Comparison of ENCODE assay signal across 1 fruit fly cellular context in genomic region chr3R:27922673-27923175, dm6.
A peak's percentile ranks its signal among the peaks of the same experiment; 100 is the strongest.
TF ChIP-seq lines count a peak whose summit lies in the region.

TSS of gene RpL4 (plus strand) at chr3R:27922821.

TF ChIP-seq in whole organism, embryonic, 481 proteins besides CTCF, POLR2A, EP300 and RAD21 (continued from another document):
- TF ChIP-seq row (GFP tag; IDR thresholded peaks at IDR 0.05; lab: Robert Waterston, UW): peak; percentile 73
- peak; percentile 79 for TF ChIP-seq Mad (GFP tag; optimal IDR thresholded peaks at IDR 0.05; lab: Kevin White, UChicago)
- peak; percentile 88 for TF ChIP-seq Sry-β (GFP tag; optimal IDR thresholded peaks at IDR 0.05; lab: Kevin White, UChicago)
- peak; percentile 93 for TF ChIP-seq Meics (GFP tag; optimal IDR thresholded peaks at IDR 0.05; lab: Kevin White, UChicago)
- peak; percentile 60 for TF ChIP-seq CG8359 (GFP tag; optimal IDR thresholded peaks at IDR 0.05; lab: Kevin White, UChicago; ENCODE audit: borderline replicate concordance)
- TF ChIP-seq Jarid2 (GFP tag; optimal IDR thresholded peaks at IDR 0.05; lab: Kevin White, UChicago): peak; percentile 50
- peak; percentile 67 for TF ChIP-seq CG7556 (GFP tag; optimal IDR thresholded peaks at IDR 0.05; lab: Kevin White, UChicago)
- peak; percentile 35 for TF ChIP-seq slou (GFP tag; optimal IDR thresholded peaks at IDR 0.05; lab: Kevin White, UChicago)
- no peak for TF ChIP-seq CG2199 (GFP tag; IDR thresholded peaks at IDR 0.05; lab: Robert Waterston, UW)
- peak; percentile 33 for TF ChIP-seq run (tag; optimal IDR thresholded peaks at IDR 0.05; lab: Kevin White, UChicago)
- TF ChIP-seq caup (GFP tag; optimal IDR thresholded peaks at IDR 0.05; lab: Kevin White, UChicago; ENCODE audit: severe bottlenecking): peak; percentile 96
- 0 out of 3 replicates have a peak, but pooled peaks have one; percentile 42 for TF ChIP-seq mld (GFP tag; IDR thresholded peaks at IDR 0.05; lab: Robert Waterston, UW; ENCODE audit: partially characterized antibody)
- TF ChIP-seq CG14860 (GFP tag; IDR thresholded peaks at IDR 0.05; lab: Robert Waterston, UW; ENCODE audit: partially characterized antibody): no peak
- TF ChIP-seq nerfin-1 (tag; optimal IDR thresholded peaks at IDR 0.05; lab: Kevin White, UChicago): peak; percentile 67
- peak; percentile 78 for TF ChIP-seq CG4424 (GFP tag; optimal IDR thresholded peaks at IDR 0.05; lab: Kevin White, UChicago)
- TF ChIP-seq CG12155 (GFP tag; optimal IDR thresholded peaks at IDR 0.05; lab: Kevin White, UChicago): peak; percentile 51
- TF ChIP-seq hth (optimal IDR thresholded peaks at IDR 0.05; lab: Kevin White, UChicago): no peak
- peak; percentile 70 for TF ChIP-seq Oli (tag; optimal IDR thresholded peaks at IDR 0.05; lab: Kevin White, UChicago)
- TF ChIP-seq CG12104 (GFP tag; optimal IDR thresholded peaks at IDR 0.05; lab: Kevin White, UChicago): peak; percentile 85
- TF ChIP-seq ato (GFP tag; IDR thresholded peaks at IDR 0.05; lab: Robert Waterston, UW; ENCODE audit: partially characterized antibody): no peak
- peak; percentile 94 for TF ChIP-seq dm (GFP tag; optimal IDR thresholded peaks at IDR 0.05; lab: Kevin White, UChicago)
- peak; percentile 81 for TF ChIP-seq CG18011 (GFP tag; optimal IDR thresholded peaks at IDR 0.05; lab: Kevin White, UChicago)
- TF ChIP-seq Hand (GFP tag; optimal IDR thresholded peaks at IDR 0.05; lab: Kevin White, UChicago): peak; percentile 80
- TF ChIP-seq tap (tag; optimal IDR thresholded peaks at IDR 0.05; lab: Kevin White, UChicago): no peak
- peak; percentile 57 for TF ChIP-seq CG10979 (tag; optimal IDR thresholded peaks at IDR 0.05; lab: Kevin White, UChicago)
- TF ChIP-seq Camta (GFP tag; optimal IDR thresholded peaks at IDR 0.05; lab: Kevin White, UChicago): peak; percentile 89
- TF ChIP-seq CG14965 (GFP tag; optimal IDR thresholded peaks at IDR 0.05; lab: Kevin White, UChicago; ENCODE audit: borderline replicate concordance): no peak
- no peak for TF ChIP-seq z (GFP tag; IDR thresholded peaks at IDR 0.05; lab: Robert Waterston, UW)
- TF ChIP-seq dmrt11E (tag; optimal IDR thresholded peaks at IDR 0.05; lab: Kevin White, UChicago): peak; percentile 79
- TF ChIP-seq croc (GFP tag; conservative IDR thresholded peaks at IDR 0.05; lab: Robert Waterston, UW): no peak
- peak; percentile 71 for TF ChIP-seq CG17802 (tag; optimal IDR thresholded peaks at IDR 0.05; lab: Kevin White, UChicago)
- peak; percentile 85 for TF ChIP-seq CG3407 (GFP tag; optimal IDR thresholded peaks at IDR 0.05; lab: Kevin White, UChicago)
- TF ChIP-seq MESR4 (GFP tag; optimal IDR thresholded peaks at IDR 0.05; lab: Kevin White, UChicago): peak; percentile 99
- peak; percentile 72 for TF ChIP-seq Bteb2 (GFP tag; optimal IDR thresholded peaks at IDR 0.05; lab: Kevin White, UChicago)
- TF ChIP-seq h (optimal IDR thresholded peaks at IDR 0.05; lab: Kevin White, UChicago): no peak
- peak; percentile 80 for TF ChIP-seq Dbx (GFP tag; IDR thresholded peaks at IDR 0.05; lab: Robert Waterston, UW)
- peak; percentile 93 for TF ChIP-seq CG6813 (GFP tag; optimal IDR thresholded peaks at IDR 0.05; lab: Kevin White, UChicago)
- no peak for TF ChIP-seq ftz-f1 (GFP tag; optimal IDR thresholded peaks at IDR 0.05; lab: Kevin White, UChicago)
- TF ChIP-seq CG2202 (tag; optimal IDR thresholded peaks at IDR 0.05; lab: Kevin White, UChicago): peak; percentile 78
- TF ChIP-seq CG3163 (GFP tag; optimal IDR thresholded peaks at IDR 0.05; lab: Kevin White, UChicago): peak; percentile 60
- TF ChIP-seq dysf (GFP tag; IDR thresholded peaks at IDR 0.05; lab: Robert Waterston, UW): peak; percentile 72
- TF ChIP-seq chinmo (GFP tag; IDR thresholded peaks at IDR 0.05; lab: Robert Waterston, UW; ENCODE audit: partially characterized antibody): no peak
- peak; percentile 74 for TF ChIP-seq disco-r (GFP tag; optimal IDR thresholded peaks at IDR 0.05; lab: Kevin White, UChicago)
- TF ChIP-seq CG10274 (GFP tag; optimal IDR thresholded peaks at IDR 0.05; lab: Kevin White, UChicago): peak; percentile 81
- peak; percentile 87 for TF ChIP-seq HHEX (GFP tag; optimal IDR thresholded peaks at IDR 0.05; lab: Kevin White, UChicago)
- peak; percentile 61 for TF ChIP-seq CG16863 (GFP tag; optimal IDR thresholded peaks at IDR 0.05; lab: Kevin White, UChicago)
- peak; percentile 76 for TF ChIP-seq CG5180 (GFP tag; optimal IDR thresholded peaks at IDR 0.05; lab: Kevin White, UChicago)
- peak; percentile 77 for TF ChIP-seq Rx (GFP tag; IDR thresholded peaks at IDR 0.05; lab: Robert Waterston, UW)
- TF ChIP-seq CG42726 (GFP tag; IDR thresholded peaks at IDR 0.05; lab: Robert Waterston, UW; ENCODE audit: partially characterized antibody): no peak
- peak; percentile 95 for TF ChIP-seq CG13775 (GFP tag; optimal IDR thresholded peaks at IDR 0.05; lab: Kevin White, UChicago)
- TF ChIP-seq CkIIα-i1 (GFP tag; IDR thresholded peaks at IDR 0.05; lab: Robert Waterston, UW): no peak
- peak; percentile 69 for TF ChIP-seq Oaz (GFP tag; IDR thresholded peaks at IDR 0.05; lab: Robert Waterston, UW)
- TF ChIP-seq rib (GFP tag; IDR thresholded peaks at IDR 0.05; lab: Robert Waterston, UW): no peak
- TF ChIP-seq CG15479 (GFP tag; optimal IDR thresholded peaks at IDR 0.05; lab: Kevin White, UChicago): peak; percentile 35
- no peak for TF ChIP-seq HLH4C (GFP tag; IDR thresholded peaks at IDR 0.05; lab: Robert Waterston, UW; ENCODE audit: partially characterized antibody)
- TF ChIP-seq so (GFP tag; IDR thresholded peaks at IDR 0.05; lab: Robert Waterston, UW): peak; percentile 70; the same call in 2 of the 3 replicates
- peak; percentile 97 for TF ChIP-seq sens (GFP tag; lab: Kevin White, UChicago)
- TF ChIP-seq YL-1 (GFP tag; optimal IDR thresholded peaks at IDR 0.05; lab: Kevin White, UChicago): peak; percentile 98
- TF ChIP-seq fd3F (GFP tag; optimal IDR thresholded peaks at IDR 0.05; lab: Kevin White, UChicago): peak; percentile 81
- peak; percentile 56 for TF ChIP-seq CG17186 (GFP tag; optimal IDR thresholded peaks at IDR 0.05; lab: Kevin White, UChicago)
- peak; percentile 56 for TF ChIP-seq maf-S (GFP tag; optimal IDR thresholded peaks at IDR 0.05; lab: Kevin White, UChicago)
- TF ChIP-seq bcd (GFP tag; optimal IDR thresholded peaks at IDR 0.05; lab: Kevin White, UChicago): peak; percentile 92
- peak; percentile 42 for TF ChIP-seq CG8924 (tag; optimal IDR thresholded peaks at IDR 0.05; lab: Kevin White, UChicago)
- TF ChIP-seq CG8089 (GFP tag; optimal IDR thresholded peaks at IDR 0.05; lab: Kevin White, UChicago): peak; percentile 78
- TF ChIP-seq al (GFP tag; IDR thresholded peaks at IDR 0.05; lab: Robert Waterston, UW): peak; percentile 61
- peak; percentile 66 for TF ChIP-seq Atf3 (GFP tag; optimal IDR thresholded peaks at IDR 0.05; lab: Kevin White, UChicago)
- no peak for TF ChIP-seq lov (optimal IDR thresholded peaks at IDR 0.05; lab: Kevin White, UChicago)
- peak; percentile 87 for TF ChIP-seq lov (GFP tag; IDR thresholded peaks at IDR 0.05; lab: Robert Waterston, UW)
- peak; percentile 44 for TF ChIP-seq exex (tag; optimal IDR thresholded peaks at IDR 0.05; lab: Kevin White, UChicago)
- no peak; the same call in 1 of the 2 replicates for TF ChIP-seq CG13287 (GFP tag; IDR thresholded peaks at IDR 0.05; lab: Robert Waterston, UW; ENCODE audit: partially characterized antibody)
- peak; percentile 75 for TF ChIP-seq HLH54F (GFP tag; optimal IDR thresholded peaks at IDR 0.05; lab: Kevin White, UChicago)
- peak; percentile 93 for TF ChIP-seq CG10431 (GFP tag; optimal IDR thresholded peaks at IDR 0.05; lab: Kevin White, UChicago)
- TF ChIP-seq CG7745 (tag; optimal IDR thresholded peaks at IDR 0.05; lab: Kevin White, UChicago): peak; percentile 31
- no peak for TF ChIP-seq Poxn (GFP tag; IDR thresholded peaks at IDR 0.05; lab: Robert Waterston, UW)
- TF ChIP-seq CG5245 (GFP tag; optimal IDR thresholded peaks at IDR 0.05; lab: Kevin White, UChicago): peak; percentile 76
- TF ChIP-seq crol (GFP tag; IDR thresholded peaks at IDR 0.05; lab: Robert Waterston, UW): peak; percentile 38; the same call in 1 of the 2 replicates
- peak; percentile 76 for TF ChIP-seq CG30431 (GFP tag; optimal IDR thresholded peaks at IDR 0.05; lab: Kevin White, UChicago)
- TF ChIP-seq onecut (GFP tag; IDR thresholded peaks at IDR 0.05; lab: Robert Waterston, UW): peak; percentile 91
- TF ChIP-seq CG12744 (GFP tag; optimal IDR thresholded peaks at IDR 0.05; lab: Kevin White, UChicago): peak; percentile 78
- peak; percentile 72 for TF ChIP-seq seq (GFP tag; IDR thresholded peaks at IDR 0.05; lab: Robert Waterston, UW)
- no peak for TF ChIP-seq aop (GFP tag; IDR thresholded peaks at IDR 0.05; lab: Robert Waterston, UW)
- no peak for TF ChIP-seq tll (GFP tag; optimal IDR thresholded peaks at IDR 0.05; lab: Kevin White, UChicago)
- TF ChIP-seq CG11456 (GFP tag; IDR thresholded peaks at IDR 0.05; lab: Robert Waterston, UW): peak; percentile 90
- TF ChIP-seq CG10267 (tag; optimal IDR thresholded peaks at IDR 0.05; lab: Kevin White, UChicago): peak; percentile 90
- TF ChIP-seq CoRest (tag; optimal IDR thresholded peaks at IDR 0.05; lab: Kevin White, UChicago): peak; percentile 75
- peak; percentile 44; the same call in 1 of the 2 replicates for TF ChIP-seq Nf-YA (GFP tag; IDR thresholded peaks at IDR 0.05; lab: Robert Waterston, UW)
- TF ChIP-seq NC2β (GFP tag; optimal IDR thresholded peaks at IDR 0.05; lab: Kevin White, UChicago): peak; percentile 96
- TF ChIP-seq Dad (GFP tag; optimal IDR thresholded peaks at IDR 0.05; lab: Kevin White, UChicago): peak; percentile 85
- peak; percentile 31 for TF ChIP-seq TFAM (GFP tag; optimal IDR thresholded peaks at IDR 0.05; lab: Kevin White, UChicago)
- peak; percentile 72; the same call in 1 of the 3 replicates for TF ChIP-seq C15 (GFP tag; IDR thresholded peaks at IDR 0.05; lab: Robert Waterston, UW)
- peak; percentile 81 for TF ChIP-seq CG7839 (tag; optimal IDR thresholded peaks at IDR 0.05; lab: Kevin White, UChicago)
- TF ChIP-seq zfh2 (GFP tag; optimal IDR thresholded peaks at IDR 0.05; lab: Kevin White, UChicago): peak; percentile 44
- peak; percentile 77 for TF ChIP-seq CHES-1-like (GFP tag; optimal IDR thresholded peaks at IDR 0.05; lab: Kevin White, UChicago)
- peak; percentile 28; the same call in 1 of the 2 replicates for TF ChIP-seq esg (GFP tag; conservative IDR thresholded peaks at IDR 0.05; lab: Robert Waterston, UW)
- TF ChIP-seq H15 (GFP tag; IDR thresholded peaks at IDR 0.05; lab: Robert Waterston, UW): peak; percentile 74; the same call in 2 of the 3 replicates
- TF ChIP-seq zfh1 (GFP tag; IDR thresholded peaks at IDR 0.05; lab: Robert Waterston, UW): peak; percentile 91
- peak; percentile 67 for TF ChIP-seq CG7372 (GFP tag; IDR thresholded peaks at IDR 0.05; lab: Robert Waterston, UW)
- TF ChIP-seq CG1647 (GFP tag; optimal IDR thresholded peaks at IDR 0.05; lab: Kevin White, UChicago): peak; percentile 59
- TF ChIP-seq fd96Cb (tag; optimal IDR thresholded peaks at IDR 0.05; lab: Kevin White, UChicago): peak; percentile 48
- TF ChIP-seq Ets65A (GFP tag; lab: Kevin White, UChicago): peak; percentile 98
- TF ChIP-seq Lim3 (GFP tag; IDR thresholded peaks at IDR 0.05; lab: Robert Waterston, UW): no peak
- peak; percentile 61; the same call in 1 of the 2 replicates for TF ChIP-seq CG14014 (GFP tag; IDR thresholded peaks at IDR 0.05; lab: Robert Waterston, UW)
- peak; percentile 93 for TF ChIP-seq CG9727 (GFP tag; optimal IDR thresholded peaks at IDR 0.05; lab: Kevin White, UChicago)
- peak; percentile 84 for TF ChIP-seq trh (GFP tag; optimal IDR thresholded peaks at IDR 0.05; lab: Kevin White, UChicago)
- peak; percentile 41 for TF ChIP-seq fu2 (GFP tag; optimal IDR thresholded peaks at IDR 0.05; lab: Kevin White, UChicago)
- TF ChIP-seq pros (GFP tag; optimal IDR thresholded peaks at IDR 0.05; lab: Kevin White, UChicago): peak; percentile 25
- TF ChIP-seq CG3281 (GFP tag; optimal IDR thresholded peaks at IDR 0.05; lab: Kevin White, UChicago): peak; percentile 90
- TF ChIP-seq wek (GFP tag; optimal IDR thresholded peaks at IDR 0.05; lab: Kevin White, UChicago): peak; percentile 87
- peak; percentile 74 for TF ChIP-seq CG11696 (GFP tag; IDR thresholded peaks at IDR 0.05; lab: Robert Waterston, UW)
- peak; percentile 87 for TF ChIP-seq Sox100B (GFP tag; optimal IDR thresholded peaks at IDR 0.05; lab: Kevin White, UChicago)
- TF ChIP-seq nerfin-2 (GFP tag; IDR thresholded peaks at IDR 0.05; lab: Robert Waterston, UW; ENCODE audit: partially characterized antibody): no peak
- peak; percentile 41; the same call in 1 of the 2 replicates for TF ChIP-seq Dref (GFP tag; IDR thresholded peaks at IDR 0.05; lab: Robert Waterston, UW)
- TF ChIP-seq nom (GFP tag; optimal IDR thresholded peaks at IDR 0.05; lab: Kevin White, UChicago): peak; percentile 90
- peak; percentile 83 for TF ChIP-seq Hey (tag; optimal IDR thresholded peaks at IDR 0.05; lab: Kevin White, UChicago)
- peak; percentile 60 for TF ChIP-seq CG31224 (GFP tag; IDR thresholded peaks at IDR 0.05; lab: Robert Waterston, UW)
- TF ChIP-seq CG2678 (tag; optimal IDR thresholded peaks at IDR 0.05; lab: Kevin White, UChicago): peak; percentile 71
